Fruit fly (Drosophila melanogaster): ENCODE results near the gene ecd.

DNA sequence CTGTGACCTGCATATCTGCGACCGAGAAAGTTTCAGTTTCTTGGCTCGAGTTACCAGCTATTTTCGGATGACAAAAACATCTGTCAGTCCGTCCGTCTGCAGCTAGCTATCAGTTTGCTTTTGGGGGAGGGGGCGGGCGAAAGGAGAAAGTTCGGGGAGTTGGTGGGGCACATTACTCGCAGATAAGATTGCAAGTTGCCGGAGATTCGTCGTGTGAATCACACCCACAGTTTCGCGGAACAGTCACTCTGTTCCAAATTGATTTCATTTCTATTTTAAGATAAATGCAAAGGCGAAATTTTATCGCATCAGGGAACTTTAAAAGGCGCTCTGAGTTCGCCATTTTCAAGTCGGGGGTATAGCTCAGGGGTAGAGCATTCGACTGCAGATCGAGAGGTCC, 7.7 kb upstream of the ecd start:
- TF ChIP-seq achi (GFP tag; optimal IDR thresholded peaks at IDR 0.05) (no peak), fd59A (GFP tag; optimal IDR thresholded peaks at IDR 0.05) (no peak), salr (GFP tag; optimal IDR thresholded peaks at IDR 0.05) (no peak), CG6276 (GFP tag; optimal IDR thresholded peaks at IDR 0.05) (no peak), Sox102F (GFP tag; optimal IDR thresholded peaks at IDR 0.05) (no peak), OdsH (GFP tag; optimal IDR thresholded peaks at IDR 0.05) (no peak), Hr38 (GFP tag; optimal IDR thresholded peaks at IDR 0.05) (no peak), ss (GFP tag; optimal IDR thresholded peaks at IDR 0.05) (no peak)
